Worm (Caenorhabditis elegans) whole organism, late embryonic: ENCODE data around the gene hrg-4.

Source experiments
- ceh-14 ChIP-seq: sonication (generic microtip); optimal IDR thresholded peaks from 2 replicates; lab custom pipeline; 2016; ENCODE audit warnings: missing genotype, missing genetic modification characterization, missing compliant biosample characterization
- ceh-19 ChIP-seq: fragments of 200-800 bp; sonication (Bioruptor generic); optimal IDR thresholded peaks from 2 replicates; lab custom pipeline; 2018; ENCODE audit warnings: mild to moderate bottlenecking, missing genetic modification characterization, missing compliant biosample characterization
- ceh-34 ChIP-seq: sonication (generic microtip); optimal IDR thresholded peaks from 2 replicates; lab custom pipeline; 2016; ENCODE audit warnings: mild to moderate bottlenecking, missing genetic modification characterization, missing compliant biosample characterization
- ceh-48 ChIP-seq: sonication (generic microtip); optimal IDR thresholded peaks from 2 replicates; lab custom pipeline; 2016; ENCODE audit warnings: missing genetic modification characterization, inconsistent platforms, missing compliant biosample characterization
- hlh-8 ChIP-seq: sonication (generic microtip); optimal IDR thresholded peaks from 2 replicates; lab custom pipeline; 2016; ENCODE audit warnings: missing genotype, missing genetic modification characterization, missing compliant biosample characterization
- pqm-1 ChIP-seq: sonication (generic microtip); optimal IDR thresholded peaks from 2 replicates; lab custom pipeline; 2016; ENCODE audit warnings: missing genetic modification characterization, missing compliant biosample characterization
- sdc-2 ChIP-seq: sonication (generic microtip); optimal IDR thresholded peaks from 2 replicates; lab custom pipeline; 2016; ENCODE audit warnings: missing genotype, missing genetic modification characterization, missing compliant biosample characterization

- TF ChIP-seq ceh-14 = no peak
- TF ChIP-seq pqm-1 (tag; lab: Kevin White, UChicago) = no peak
- TF ChIP-seq ceh-48 (tag; lab: Kevin White, UChicago) = no peak
- no peak for TF ChIP-seq ceh-19 (GFP tag; lab: Kevin White, UChicago)
- TF ChIP-seq sdc-2 = no peak
- no peak for TF ChIP-seq hlh-8 (tag; lab: Kevin White, UChicago)
- no peak for TF ChIP-seq ceh-34
Measured at ce11 chrIV:10980628-10981027, 50.2 kb downstream of the hrg-4 start.
